Worm (Caenorhabditis elegans): Measurements from ENCODE around the gene bcmo-2.

- no peak for TF ChIP-seq ztf-11 (tag; optimal IDR thresholded peaks at IDR 0.05)
- TF ChIP-seq lin-13 (tag; optimal IDR thresholded peaks at IDR 0.05): no peak
- TF ChIP-seq nhr-12 (tag; optimal IDR thresholded peaks at IDR 0.05): no peak
- no peak for TF ChIP-seq nhr-28 (tag; optimal IDR thresholded peaks at IDR 0.05)
- no peak for TF ChIP-seq lsy-2 (tag; optimal IDR thresholded peaks at IDR 0.05)
- TF ChIP-seq cnd-1 (tag; optimal IDR thresholded peaks at IDR 0.05): no peak
- no peak for TF ChIP-seq hlh-1 (tag; optimal IDR thresholded peaks at IDR 0.05)
- no peak for TF ChIP-seq sptf-1 (tag; optimal IDR thresholded peaks at IDR 0.05)
- no peak for TF ChIP-seq unc-62 (GFP tag; optimal IDR thresholded peaks at IDR 0.05)
- no peak for TF ChIP-seq sem-2 (GFP tag; optimal IDR thresholded peaks at IDR 0.05)
- TF ChIP-seq nhr-76 (tag; optimal IDR thresholded peaks at IDR 0.05): no peak
Observed at ce11 chrII:3908135-3908534, 2.5 kb downstream of the bcmo-2 start.
